Worm (Caenorhabditis elegans): ENCODE data around the gene ZK370.6.

Gene ZK370.6

ce11 chrIII:8749487-8749886 is 5.8 kb upstream of the ZK370.6 start, which contains the start of gene sma-2 (continued):
- peak; percentile 33 for TF ChIP-seq ZK185.1 (tag; optimal IDR thresholded peaks at IDR 0.05; ENCODE audit: poor library complexity, severe bottlenecking)
- no peak for TF ChIP-seq attf-3 (GFP tag; conservative IDR thresholded peaks at IDR 0.05)
- TF ChIP-seq ceh-91 (GFP tag; IDR thresholded peaks at IDR 0.05): no peak
- TF ChIP-seq lir-1 (GFP tag; conservative IDR thresholded peaks at IDR 0.05): 0 out of 2 replicates have a peak, but pooled peaks have one; percentile 6
- peak; percentile 68 for TF ChIP-seq attf-5 (GFP tag; optimal IDR thresholded peaks at IDR 0.05)
- 0 out of 2 replicates have a peak, but pooled peaks have one; percentile 50 for TF ChIP-seq let-526 (GFP tag; IDR thresholded peaks at IDR 0.05)
- peak; percentile 36 for TF ChIP-seq tbp1 (GFP tag; optimal IDR thresholded peaks at IDR 0.05)
- TF ChIP-seq egrh-3 (GFP tag; IDR thresholded peaks at IDR 0.05): no peak

ce11 chrIII:8748620-8749019 is 5.0 kb upstream of the ZK370.6 start:
- no peak for TF ChIP-seq mel-28 (tag; optimal IDR thresholded peaks at IDR 0.05; ENCODE audit: borderline replicate concordance)
- TF ChIP-seq hmg-20 (GFP tag; IDR thresholded peaks at IDR 0.05): no peak
- TF ChIP-seq nhr-80 (tag; optimal IDR thresholded peaks at IDR 0.05): peak; percentile 70
- no peak for TF ChIP-seq Y67H2A.10 (GFP tag; conservative IDR thresholded peaks at IDR 0.05)
- TF ChIP-seq snpc-4 (GFP tag; optimal IDR thresholded peaks at IDR 0.05): no peak
- TF ChIP-seq snpc-4 (tag; optimal IDR thresholded peaks at IDR 0.05): no peak
- TF ChIP-seq let-607 (tag; optimal IDR thresholded peaks at IDR 0.05): peak in 1 of 2 experiments; percentile 17

ce11 chrIII:8745214-8745613 is 1.6 kb upstream of the ZK370.6 start:
- TF ChIP-seq madf-10 (tag; optimal IDR thresholded peaks at IDR 0.05): no peak
- no peak for TF ChIP-seq unc-130 (GFP tag; optimal IDR thresholded peaks at IDR 0.05)
- TF ChIP-seq nhr-120 (GFP tag; IDR thresholded peaks at IDR 0.05): no peak
- no peak for TF ChIP-seq mxl-1 (tag; optimal IDR thresholded peaks at IDR 0.05)
- TF ChIP-seq repo-1 (tag; optimal IDR thresholded peaks at IDR 0.05): no peak
- no peak for TF ChIP-seq egrh-3 (GFP tag; IDR thresholded peaks at IDR 0.05)
- TF ChIP-seq C06A6.2 (GFP tag; conservative IDR thresholded peaks at IDR 0.05): no peak
- no peak for TF ChIP-seq mes-4 (tag; optimal IDR thresholded peaks at IDR 0.05)
- no peak for TF ChIP-seq ztf-22 (GFP tag; optimal IDR thresholded peaks at IDR 0.05)

- TF ChIP-seq F23B12.7 (tag; optimal IDR thresholded peaks at IDR 0.05; ENCODE audit: insufficient read depth) (no peak), ekl-4 (GFP tag; IDR thresholded peaks at IDR 0.05) (no peak), Y53G8AR.9 (GFP tag; conservative IDR thresholded peaks at IDR 0.05) (no peak), Y67H2A.10 (GFP tag; conservative IDR thresholded peaks at IDR 0.05) (no peak), ztf-28 (GFP tag; IDR thresholded peaks at IDR 0.05) (no peak), ceh-40 (GFP tag; IDR thresholded peaks at IDR 0.05) (no peak), rcor-1 (GFP tag; IDR thresholded peaks at IDR 0.05) (no peak), ztf-25 (GFP tag; IDR thresholded peaks at IDR 0.05) (no peak), nfyb-1 (GFP tag; IDR thresholded peaks at IDR 0.05) (no peak), unc-130 (GFP tag; optimal IDR thresholded peaks at IDR 0.05) (no peak), aptf-3 (GFP tag; IDR thresholded peaks at IDR 0.05) (no peak), pbrm-1 (GFP tag; IDR thresholded peaks at IDR 0.05) (no peak), him-1 (tag; optimal IDR thresholded peaks at IDR 0.05) (no peak), mcd-1 (GFP tag; IDR thresholded peaks at IDR 0.05) (no peak)
Observed at ce11 chrIII:8744765-8745164, 1.1 kb upstream of the ZK370.6 start.

Measured in whole organism, young adult.